Worm (Caenorhabditis elegans): ENCODE results near the gene C08F11.7.

DNA sequence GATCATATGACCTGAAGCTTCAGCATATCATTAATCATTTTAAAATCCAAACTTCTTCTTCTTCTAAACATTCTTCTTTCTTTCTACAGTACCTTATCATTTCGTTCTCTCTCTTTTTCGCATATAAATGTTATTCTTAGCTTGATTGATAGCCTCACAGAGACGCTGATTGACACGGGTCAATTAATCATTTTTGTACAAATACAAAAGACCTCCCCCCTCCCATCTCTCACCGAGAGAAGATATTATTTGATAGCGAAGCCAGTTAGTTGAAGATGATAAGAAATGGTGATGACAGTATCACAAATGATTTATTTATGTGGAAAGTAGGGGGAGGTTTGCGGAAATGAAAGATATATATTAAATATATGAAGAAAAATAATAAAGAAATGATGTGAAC is 45.7 kb downstream of the C08F11.7 start:
- no peak for TF ChIP-seq R02D3.7 (tag; optimal IDR thresholded peaks at IDR 0.05)
- peak; percentile 94 for TF ChIP-seq unc-62 (GFP tag; optimal IDR thresholded peaks at IDR 0.05)
- TF ChIP-seq ama-1 (optimal IDR thresholded peaks at IDR 0.05), result no peak
- no peak for TF ChIP-seq nhr-237 (tag; optimal IDR thresholded peaks at IDR 0.05)
- TF ChIP-seq ZK546.5 (tag; optimal IDR thresholded peaks at IDR 0.05), result no peak
- no peak for TF ChIP-seq ztf-11 (tag; optimal IDR thresholded peaks at IDR 0.05)
- no peak for TF ChIP-seq ztf-4 (tag; optimal IDR thresholded peaks at IDR 0.05)
- TF ChIP-seq pha-4 (tag; optimal IDR thresholded peaks at IDR 0.05), result no peak
- no peak for TF ChIP-seq skn-1 (tag; optimal IDR thresholded peaks at IDR 0.05)
- no peak for TF ChIP-seq fkh-10 (GFP tag; optimal IDR thresholded peaks at IDR 0.05)
- no peak for TF ChIP-seq ceh-9 (tag; optimal IDR thresholded peaks at IDR 0.05)
- TF ChIP-seq nhr-76 (tag; optimal IDR thresholded peaks at IDR 0.05), result no peak
- no peak for TF ChIP-seq nhr-12 (tag; optimal IDR thresholded peaks at IDR 0.05)

Data from whole organism, L3 larva.